Fruit fly (Drosophila melanogaster) whole organism, embryonic: ENCODE data around the gene Mtp.

Source experiments
- B-H2 ChIP-seq: fragments of 200-800 bp; sonication (Bioruptor generic); optimal IDR thresholded peaks from 2 replicates; lab custom pipeline; 2018; ENCODE audit warnings: missing biosample characterization, mild to moderate bottlenecking, missing genetic modification characterization
- CG10209 ChIP-seq: fragments of 200-800 bp; sonication (Bioruptor generic); optimal IDR thresholded peaks from 3 replicates; lab custom pipeline; 2017; ENCODE audit warnings: missing biosample characterization, mild to moderate bottlenecking, missing genetic modification characterization, missing genetic modification reagents
- CG10267 ChIP-seq: fragments of 200-800 bp; sonication (Bioruptor generic); optimal IDR thresholded peaks from 2 replicates; lab custom pipeline; 2018; ENCODE audit warnings: missing biosample characterization, mild to moderate bottlenecking, missing genetic modification characterization, moderate library complexity
- CG10366 ChIP-seq: fragments of 200-800 bp; sonication (Bioruptor generic); IDR thresholded peaks from 2 replicates; pipeline ENCODE4 v1.3.6; 2022; ENCODE audit warnings: missing biosample characterization, missing genetic modification characterization
- CG10543 ChIP-seq: fragments of 200-800 bp; sonication (Bioruptor generic); optimal IDR thresholded peaks from 3 replicates; lab custom pipeline; 2017; ENCODE audit warnings: missing biosample characterization, mild to moderate bottlenecking, missing genetic modification characterization, moderate library complexity
- CG10979 ChIP-seq: fragments of 200-800 bp; sonication (Bioruptor generic); optimal IDR thresholded peaks from 2 replicates; lab custom pipeline; 2018; ENCODE audit warnings: missing biosample characterization, mild to moderate bottlenecking, missing genetic modification characterization, moderate library complexity
- CG12769 ChIP-seq: fragments of 200-800 bp; sonication (Bioruptor generic); optimal IDR thresholded peaks from 2 replicates; lab custom pipeline; 2019; ENCODE audit warnings: missing biosample characterization, mild to moderate bottlenecking, missing genetic modification characterization, moderate library complexity
- CG17385 ChIP-seq: fragments of 200-800 bp; sonication (Bioruptor generic); optimal IDR thresholded peaks from 3 replicates; lab custom pipeline; 2018; ENCODE audit warnings: missing biosample characterization, mild to moderate bottlenecking, missing genetic modification characterization
- CG17829 ChIP-seq: fragments of 200-800 bp; optimal IDR thresholded peaks from 2 replicates; lab custom pipeline; 2019; ENCODE audit warnings: missing biosample characterization, mild to moderate bottlenecking, missing genetic modification characterization, moderate library complexity
- CG2678 ChIP-seq: fragments of 200-800 bp; sonication (Bioruptor generic); optimal IDR thresholded peaks from 3 replicates; lab custom pipeline; 2019; ENCODE audit warnings: missing biosample characterization, mild to moderate bottlenecking, missing genetic modification characterization, moderate library complexity
- CG31441 ChIP-seq: fragments of 200-800 bp; sonication (Bioruptor generic); IDR thresholded peaks from 2 replicates; pipeline ENCODE4 v1.3.6; 2022; ENCODE audit warnings: missing biosample characterization, missing genetic modification characterization
- CG32767 ChIP-seq: fragments of 200-800 bp; sonication (Bioruptor generic); IDR thresholded peaks from 2 replicates; pipeline ENCODE4 v1.3.6; 2022; ENCODE audit warnings: missing biosample characterization, missing genetic modification characterization
- CG34422 ChIP-seq: fragments of 200-800 bp; sonication (Bioruptor generic); IDR thresholded peaks from 3 replicates; pipeline ENCODE4 v1.3.6; 2022; ENCODE audit warnings: missing biosample characterization, missing genetic modification characterization
- CG4730 ChIP-seq: fragments of 200-800 bp; sonication (Bioruptor generic); IDR thresholded peaks from 2 replicates; pipeline ENCODE4 v1.3.6; 2022; ENCODE audit warnings: missing biosample characterization, missing genetic modification characterization
- CG4854 ChIP-seq: fragments of 200-800 bp; sonication (Bioruptor generic); optimal IDR thresholded peaks from 2 replicates; lab custom pipeline; 2016; ENCODE audit warnings: missing biosample characterization, missing genetic modification characterization, inconsistent platforms
- D19A ChIP-seq: fragments of 200-800 bp; optimal IDR thresholded peaks from 3 replicates; lab custom pipeline; 2019; ENCODE audit warnings: missing biosample characterization, mild to moderate bottlenecking, missing genetic modification characterization, moderate library complexity
- Dbx ChIP-seq: fragments of 200-800 bp; sonication (Bioruptor generic); IDR thresholded peaks from 3 replicates; pipeline ENCODE4 v1.3.6; 2022; ENCODE audit warnings: missing biosample characterization, missing genetic modification characterization
- Drgx ChIP-seq: fragments of 200-800 bp; sonication (Bioruptor generic); IDR thresholded peaks from 2 replicates; pipeline ENCODE4 v1.3.6; 2022; ENCODE audit warnings: missing biosample characterization, missing genetic modification characterization
- E2f1 ChIP-seq: fragments of 200-800 bp; sonication (Bioruptor generic); IDR thresholded peaks from 2 replicates; pipeline ENCODE4 v1.3.6; 2022; ENCODE audit warnings: missing biosample characterization, missing genetic modification characterization
- E2f2 ChIP-seq: fragments of 200-800 bp; sonication (Bioruptor generic); IDR thresholded peaks from 2 replicates; pipeline ENCODE4 v1.3.6; 2022; ENCODE audit warnings: missing biosample characterization, missing genetic modification characterization
- GATAe ChIP-seq: fragments of 200-800 bp; sonication (Bioruptor generic); conservative IDR thresholded peaks from 2 replicates; pipeline ENCODE4 v1.3.6; 2022; ENCODE audit warnings: missing biosample characterization, missing genetic modification characterization
- H2.0 ChIP-seq: fragments of 200-800 bp; sonication (Bioruptor generic); IDR thresholded peaks from 2 replicates; pipeline ENCODE4 v1.3.6; 2022; ENCODE audit warnings: missing biosample characterization, missing genetic modification characterization
- HLH3B ChIP-seq: fragments of 200-800 bp; sonication (Bioruptor generic); IDR thresholded peaks from 2 replicates; pipeline ENCODE4 v1.3.6; 2022; ENCODE audit warnings: missing biosample characterization, missing genetic modification characterization
- HLH4C ChIP-seq: fragments of 200-800 bp; sonication (Bioruptor generic); IDR thresholded peaks from 3 replicates; pipeline ENCODE4 v1.3.6; 2022; ENCODE audit warnings: missing biosample characterization, missing genetic modification characterization; ENCODE audit not compliant: partially characterized antibody
- Ptx1 ChIP-seq: fragments of 200-800 bp; sonication (Bioruptor generic); IDR thresholded peaks from 2 replicates; pipeline ENCODE4 v1.3.6; 2022; ENCODE audit warnings: missing biosample characterization, missing genetic modification characterization
- Six4 ChIP-seq: fragments of 200-800 bp; sonication (Bioruptor generic); optimal IDR thresholded peaks from 2 replicates; lab custom pipeline; 2016; ENCODE audit warnings: missing biosample characterization, missing genetic modification characterization
- Ssrp ChIP-seq: fragments of 200-800 bp; sonication (Bioruptor generic); optimal IDR thresholded peaks from 2 replicates; lab custom pipeline; 2018; ENCODE audit warnings: missing biosample characterization, mild to moderate bottlenecking, missing genetic modification characterization, moderate library complexity
- Xrp1 ChIP-seq: fragments of 200-800 bp; sonication (Bioruptor generic); IDR thresholded peaks from 2 replicates; pipeline ENCODE4 v1.3.6; 2022; ENCODE audit warnings: missing biosample characterization, missing genetic modification characterization
- YL-1 ChIP-seq: fragments of 200-800 bp; sonication (Bioruptor generic); optimal IDR thresholded peaks from 3 replicates; lab custom pipeline; 2017; ENCODE audit warnings: missing biosample characterization, mild to moderate bottlenecking, missing genetic modification characterization
- ase ChIP-seq: fragments of 200-800 bp; sonication (Bioruptor generic); IDR thresholded peaks from 3 replicates; pipeline ENCODE4 v1.3.6; 2022; ENCODE audit warnings: missing biosample characterization, missing genetic modification characterization
- az2 ChIP-seq: fragments of 200-800 bp; sonication (Bioruptor generic); optimal IDR thresholded peaks from 3 replicates; lab custom pipeline; 2016; ENCODE audit warnings: missing biosample characterization, missing genetic modification characterization
- bcd ChIP-seq: fragments of 200-800 bp; sonication (Bioruptor generic); optimal IDR thresholded peaks from 2 replicates; lab custom pipeline; 2017; ENCODE audit warnings: missing biosample characterization, mild to moderate bottlenecking, missing genetic modification characterization
- caup ChIP-seq: fragments of 200-800 bp; sonication (Bioruptor generic); optimal IDR thresholded peaks from 3 replicates; lab custom pipeline; 2017; ENCODE audit warnings: missing biosample characterization, mild to moderate bottlenecking, missing genetic modification characterization, moderate library complexity; ENCODE audit not compliant: severe bottlenecking
- cwo ChIP-seq: fragments of 200-800 bp; sonication (Bioruptor generic); optimal IDR thresholded peaks from 3 replicates; lab custom pipeline; 2017; ENCODE audit warnings: missing biosample characterization, missing genetic modification characterization, mild to moderate bottlenecking, moderate library complexity, missing genetic modification reagents
- dimm ChIP-seq: fragments of 200-800 bp; sonication (Bioruptor generic); IDR thresholded peaks from 2 replicates; pipeline ENCODE4 v1.3.6; 2022; ENCODE audit warnings: missing biosample characterization, missing genetic modification characterization
- dmrt11E ChIP-seq: fragments of 200-800 bp; sonication (Bioruptor generic); optimal IDR thresholded peaks from 3 replicates; lab custom pipeline; 2018; ENCODE audit warnings: missing biosample characterization, mild to moderate bottlenecking, missing genetic modification characterization, moderate library complexity
- dmrt99B ChIP-seq: fragments of 200-800 bp; sonication (Bioruptor generic); optimal IDR thresholded peaks from 2 replicates; lab custom pipeline; 2018; ENCODE audit warnings: missing biosample characterization, mild to moderate bottlenecking, missing genetic modification characterization, moderate library complexity
- fd3F ChIP-seq: fragments of 200-800 bp; sonication (Bioruptor generic); optimal IDR thresholded peaks from 2 replicates; lab custom pipeline; 2018; ENCODE audit warnings: missing biosample characterization, mild to moderate bottlenecking, missing genetic modification characterization, moderate library complexity
- hkb ChIP-seq, 2 experiments: fragments of 200-800 bp in 1 of 2; fragments of >200 bp in 1 of 2; sonication (Bioruptor generic) in 1 of 2; IDR thresholded peaks in 1 of 2; optimal IDR thresholded peaks in 1 of 2; 2 replicates each; pipeline versions ENCODE4 v1.3.6 to Lab custom; 2017 to 2022; ENCODE audit warnings: missing biosample characterization in 1 of 2, missing genetic modification characterization in 1 of 2
- kay ChIP-seq: fragments of 200-800 bp; sonication (Bioruptor generic); optimal IDR thresholded peaks from 2 replicates; lab custom pipeline; 2016; ENCODE audit warnings: missing biosample characterization, missing genetic modification characterization
- lmd ChIP-seq: fragments of 200-800 bp; sonication (Bioruptor generic); IDR thresholded peaks from 2 replicates; pipeline ENCODE4 v1.3.6; 2022; ENCODE audit warnings: missing biosample characterization, missing genetic modification characterization
- nmo ChIP-seq: fragments of 200-800 bp; sonication (Bioruptor generic); optimal IDR thresholded peaks from 2 replicates; lab custom pipeline; 2018; ENCODE audit warnings: missing biosample characterization, mild to moderate bottlenecking, missing genetic modification characterization, moderate library complexity
- seq ChIP-seq: fragments of 200-800 bp; sonication (Bioruptor generic); IDR thresholded peaks from 2 replicates; pipeline ENCODE4 v1.3.6; 2022; ENCODE audit warnings: missing biosample characterization, missing genetic modification characterization
- so ChIP-seq: fragments of 200-800 bp; sonication (Bioruptor generic); IDR thresholded peaks from 3 replicates; pipeline ENCODE4 v1.3.6; 2022; ENCODE audit warnings: missing biosample characterization, missing genetic modification characterization
- stc ChIP-seq: fragments of 200-800 bp; sonication (Bioruptor generic); IDR thresholded peaks from 2 replicates; pipeline ENCODE4 v1.3.6; 2022; ENCODE audit warnings: missing biosample characterization, missing genetic modification characterization
- tap ChIP-seq: fragments of 200-800 bp; optimal IDR thresholded peaks from 3 replicates; lab custom pipeline; 2019; ENCODE audit warnings: missing biosample characterization, mild to moderate bottlenecking, missing genetic modification characterization, moderate library complexity
- tx ChIP-seq: fragments of 200-800 bp; sonication (Bioruptor generic); optimal IDR thresholded peaks from 2 replicates; lab custom pipeline; 2016; ENCODE audit warnings: missing biosample characterization, missing genetic modification characterization
- vvl ChIP-seq: fragments of 200-800 bp; sonication (Bioruptor generic); IDR thresholded peaks from 2 replicates; pipeline ENCODE4 v1.3.6; 2022; ENCODE audit warnings: missing biosample characterization, missing genetic modification characterization
- wor ChIP-seq: fragments of 200-800 bp; sonication (Bioruptor generic); IDR thresholded peaks from 2 replicates; pipeline ENCODE4 v1.3.6; 2022; ENCODE audit warnings: missing biosample characterization, missing genetic modification characterization
- zfh1 ChIP-seq: fragments of 200-800 bp; sonication (Bioruptor generic); IDR thresholded peaks from 3 replicates; pipeline ENCODE4 v1.3.6; 2022; ENCODE audit warnings: missing biosample characterization, missing genetic modification characterization

Mtp gene

dm6 chr2L:20915224-20915623 is 7.5 kb downstream of the Mtp start (continued):
- TF ChIP-seq E2f2 (peak; percentile 27; the same call in 1 of the 2 replicates), HLH4C (no peak), ase (GFP tag; lab: Robert Waterston, UW) (peak; percentile 44; the same call in 1 of the 3 replicates), HLH3B (peak; percentile 55), dmrt11E (tag; lab: Kevin White, UChicago) (peak; percentile 16), tx (no peak), fd3F (GFP tag; lab: Kevin White, UChicago) (no peak), cwo (peak; percentile 36), az2 (peak; percentile 15), CG4854 (GFP tag; lab: Kevin White, UChicago) (no peak), Ssrp (tag; lab: Kevin White, UChicago) (peak; percentile 37), seq (peak; percentile 62), lmd (GFP tag; lab: Robert Waterston, UW) (peak; percentile 33; the same call in 1 of the 2 replicates), bcd (GFP tag; lab: Kevin White, UChicago) (peak; percentile 2), CG2678 (tag; lab: Kevin White, UChicago) (peak; percentile 41), GATAe (GFP tag; lab: Robert Waterston, UW) (no peak), Ptx1 (GFP tag; lab: Robert Waterston, UW) (peak; percentile 68), tap (tag; lab: Kevin White, UChicago) (peak; percentile 21), Xrp1 (GFP tag; lab: Robert Waterston, UW) (peak; percentile 50; the same call in 1 of the 2 replicates), CG12769 (no peak), dmrt99B (tag; lab: Kevin White, UChicago) (peak; percentile 65), nmo (GFP tag; lab: Kevin White, UChicago) (peak; percentile 12), stc (peak; percentile 46; the same call in 1 of the 2 replicates), Six4 (peak; percentile 30), E2f1 (GFP tag; lab: Robert Waterston, UW) (no peak), zfh1 (GFP tag; lab: Robert Waterston, UW) (peak; percentile 51; the same call in 1 of the 3 replicates), CG32767 (GFP tag; lab: Robert Waterston, UW) (peak; percentile 36; the same call in 1 of the 2 replicates), YL-1 (GFP tag; lab: Kevin White, UChicago) (no peak), Dbx (GFP tag; lab: Robert Waterston, UW) (no peak), CG10979 (tag; lab: Kevin White, UChicago) (peak; percentile 49), D19A (peak; percentile 27), B-H2 (GFP tag; lab: Kevin White, UChicago) (no peak), so (GFP tag; lab: Robert Waterston, UW) (peak; percentile 67; the same call in 2 of the 3 replicates), H2.0 (GFP tag; lab: Robert Waterston, UW) (peak; percentile 34; the same call in 1 of the 2 replicates), CG17829 (tag; lab: Kevin White, UChicago) (peak; percentile 22), CG10543 (GFP tag; lab: Kevin White, UChicago) (no peak), dimm (GFP tag; lab: Robert Waterston, UW) (no peak), CG31441 (GFP tag; lab: Robert Waterston, UW) (peak; percentile 58; the same call in 1 of the 2 replicates), wor (GFP tag; lab: Robert Waterston, UW) (no peak), CG10366 (GFP tag; lab: Robert Waterston, UW) (peak; percentile 56), CG34422 (GFP tag; lab: Robert Waterston, UW) (peak; percentile 19; the same call in 1 of the 3 replicates), CG17385 (GFP tag; lab: Kevin White, UChicago) (no peak), caup (GFP tag; lab: Kevin White, UChicago) (peak; percentile 12), vvl (GFP tag; lab: Robert Waterston, UW) (peak; percentile 60), Drgx (GFP tag; lab: Robert Waterston, UW) (peak; percentile 85), hkb (optimal IDR thresholded peaks at IDR 0.05; lab: Kevin White, UChicago) (no peak), hkb (GFP tag; IDR thresholded peaks at IDR 0.05; lab: Robert Waterston, UW) (peak; percentile 51; the same call in 1 of the 2 replicates), CG10267 (tag; lab: Kevin White, UChicago) (peak; percentile 22), kay (GFP tag; lab: Kevin White, UChicago) (peak; percentile 19), CG4730 (GFP tag; lab: Robert Waterston, UW) (no peak), CG10209 (GFP tag; lab: Kevin White, UChicago) (peak; percentile 29)
